Worm (Caenorhabditis elegans) whole organism, L2 larva: Measurements from ENCODE around the gene rsp-7.

Experiments used
- C34F6.9 ChIP-seq: fragments of 150-350 bp; optimal IDR thresholded peaks from 2 replicates; lab custom pipeline; 2014; ENCODE audit warnings: missing biosample characterization, missing genetic modification characterization
- R02D3.7 ChIP-seq: fragments of 150-350 bp; optimal IDR thresholded peaks from 2 replicates; lab custom pipeline; 2014; ENCODE audit warnings: missing biosample characterization, missing genetic modification characterization
- Y55F3AM.14 ChIP-seq: fragments of 200-800 bp; sonication (Bioruptor generic); optimal IDR thresholded peaks from 2 replicates; lab custom pipeline; 2018; ENCODE audit warnings: mild to moderate bottlenecking, missing genetic modification characterization, missing compliant biosample characterization
- ZK546.5 ChIP-seq: sonication (generic microtip); optimal IDR thresholded peaks from 2 replicates; lab custom pipeline; 2017; ENCODE audit warnings: missing biosample characterization, missing genetic modification characterization
- alr-1 ChIP-seq: fragments of 150-350 bp; optimal IDR thresholded peaks from 2 replicates; lab custom pipeline; 2014; ENCODE audit warnings: missing biosample characterization, missing genetic modification characterization
- aly-2 ChIP-seq: fragments of 150-350 bp; optimal IDR thresholded peaks from 2 replicates; lab custom pipeline; 2014; ENCODE audit warnings: missing biosample characterization, missing genetic modification characterization
- ama-1 ChIP-seq: fragments of 150-350 bp; optimal IDR thresholded peaks from 2 replicates; lab custom pipeline; 2018; ENCODE audit warnings: inconsistent platforms
- blmp-1 ChIP-seq: sonication (generic microtip); optimal IDR thresholded peaks from 2 replicates; lab custom pipeline; 2017; ENCODE audit warnings: missing genetic modification characterization, mild to moderate bottlenecking, missing compliant biosample characterization, antibody characterized with exemption, moderate library complexity; ENCODE audit not compliant: insufficient read depth
- ceh-16 ChIP-seq: fragments of 150-350 bp; optimal IDR thresholded peaks from 2 replicates; lab custom pipeline; 2014; ENCODE audit warnings: missing biosample characterization, missing genetic modification characterization
- ceh-82 ChIP-seq: fragments of 150-350 bp; optimal IDR thresholded peaks from 2 replicates; lab custom pipeline; 2014; ENCODE audit warnings: missing biosample characterization, missing genetic modification characterization
- egl-27 ChIP-seq: sonication (generic microtip); optimal IDR thresholded peaks from 3 replicates; lab custom pipeline; 2017; ENCODE audit warnings: missing biosample characterization, missing genetic modification reagents, missing genetic modification characterization
- elt-1 ChIP-seq: fragments of 150-350 bp; optimal IDR thresholded peaks from 2 replicates; lab custom pipeline; 2014; ENCODE audit warnings: missing biosample characterization, missing genetic modification characterization
- elt-3 ChIP-seq: sonication (generic microtip); optimal IDR thresholded peaks from 2 replicates; lab custom pipeline; 2017; ENCODE audit warnings: missing biosample characterization, missing genetic modification characterization
- fos-1 ChIP-seq: fragments of 150-350 bp; optimal IDR thresholded peaks from 2 replicates; lab custom pipeline; 2014; ENCODE audit warnings: missing biosample characterization, missing genetic modification characterization
- lin-11 ChIP-seq: fragments of 150-350 bp; sonication (generic microtip); optimal IDR thresholded peaks from 2 replicates; lab custom pipeline; 2014; ENCODE audit warnings: missing biosample characterization, missing genetic modification characterization, inconsistent platforms, mixed read lengths
- lin-13 ChIP-seq: fragments of 150-350 bp; optimal IDR thresholded peaks from 2 replicates; lab custom pipeline; 2014; ENCODE audit warnings: missing biosample characterization, missing genetic modification reagents, missing genetic modification characterization
- lsy-2 ChIP-seq, 2 experiments: fragments of 150-350 bp in 1 of 2; sonication (generic microtip) in 1 of 2; optimal IDR thresholded peaks; 2 replicates each; lab custom pipeline; 2014 to 2017; ENCODE audit warnings: missing biosample characterization in 2 of 2, missing genetic modification characterization in 2 of 2
- mdl-1 ChIP-seq, 2 experiments: fragments of 150-350 bp in 1 of 2; sonication (generic microtip) in 1 of 2; optimal IDR thresholded peaks; 2 replicates each; lab custom pipeline; 2017; ENCODE audit warnings: missing biosample characterization in 2 of 2, missing genetic modification characterization in 2 of 2
- nhr-10 ChIP-seq: sonication (generic microtip); optimal IDR thresholded peaks from 2 replicates; lab custom pipeline; 2017; ENCODE audit warnings: missing biosample characterization, missing genetic modification characterization
- nhr-129 ChIP-seq: fragments of 150-350 bp; optimal IDR thresholded peaks from 2 replicates; lab custom pipeline; 2014; ENCODE audit warnings: missing biosample characterization, missing genetic modification characterization
- nhr-21 ChIP-seq: fragments of 150-350 bp; optimal IDR thresholded peaks from 2 replicates; lab custom pipeline; 2014; ENCODE audit warnings: missing biosample characterization, missing genetic modification characterization
- nhr-6 ChIP-seq: fragments of 150-350 bp; optimal IDR thresholded peaks from 2 replicates; lab custom pipeline; 2014; ENCODE audit warnings: missing biosample characterization, missing genetic modification characterization
- peb-1 ChIP-seq: fragments of 150-350 bp; optimal IDR thresholded peaks from 2 replicates; lab custom pipeline; 2014; ENCODE audit warnings: missing biosample characterization, missing genetic modification characterization
- sem-4 ChIP-seq: fragments of 150-350 bp; optimal IDR thresholded peaks from 2 replicates; lab custom pipeline; 2014; ENCODE audit warnings: missing biosample characterization, missing genetic modification reagents, missing genetic modification characterization
- skn-1 ChIP-seq: sonication (generic microtip); optimal IDR thresholded peaks from 2 replicates; lab custom pipeline; 2017; ENCODE audit warnings: missing biosample characterization, missing genetic modification characterization
- sma-3 ChIP-seq: sonication (generic microtip); optimal IDR thresholded peaks from 2 replicates; lab custom pipeline; 2016; ENCODE audit warnings: missing genetic modification reagents, missing genetic modification characterization, missing compliant biosample characterization
- unc-62 ChIP-seq: fragments of 150-350 bp; optimal IDR thresholded peaks from 2 replicates; lab custom pipeline; 2014; ENCODE audit warnings: missing biosample characterization, missing genetic modification reagents, missing genetic modification characterization
- zag-1 ChIP-seq: fragments of 150-350 bp; optimal IDR thresholded peaks from 2 replicates; lab custom pipeline; 2014; ENCODE audit warnings: missing biosample characterization, missing genetic modification characterization
- ztf-1 ChIP-seq: fragments of 200-800 bp; sonication (Bioruptor generic); conservative IDR thresholded peaks from 2 replicates; pipeline ENCODE4 v1.3.6; 2022; ENCODE audit warnings: missing genetic modification characterization, missing compliant biosample characterization
- ztf-11 ChIP-seq: sonication (generic microtip); optimal IDR thresholded peaks from 2 replicates; lab custom pipeline; 2017; ENCODE audit warnings: missing biosample characterization, missing genetic modification characterization
- ztf-4 ChIP-seq: fragments of 150-350 bp; optimal IDR thresholded peaks from 2 replicates; lab custom pipeline; 2014; ENCODE audit warnings: missing biosample characterization, missing genetic modification characterization

The rsp-7 gene

DNA sequence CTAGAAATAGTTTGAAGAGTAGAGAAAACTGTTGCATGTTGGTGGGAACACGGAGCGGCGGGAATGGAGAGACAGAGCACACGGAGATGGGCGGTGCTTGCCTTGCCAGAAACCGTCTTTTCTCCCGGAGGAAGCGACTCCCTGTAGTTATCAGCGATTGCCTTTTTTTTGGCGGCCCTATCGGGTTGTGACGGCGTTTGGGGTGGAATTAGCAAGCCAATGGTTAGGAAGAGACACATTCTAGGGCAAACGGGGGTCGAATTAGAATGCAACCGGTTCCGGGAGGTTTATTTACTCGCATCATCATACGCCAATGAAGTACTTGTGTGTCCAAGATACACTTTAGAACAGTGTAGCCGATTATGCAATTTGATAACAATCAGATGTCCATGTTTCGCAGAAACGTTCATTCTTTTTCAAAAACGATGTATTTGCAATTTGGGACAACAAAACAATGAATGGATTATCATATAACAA lies 1.3 kb upstream of the rsp-7 start, which contains the start of gene lact-3 (continued):
- TF ChIP-seq sem-4 (tag; lab: Kevin White, UChicago): no peak
- no peak for TF ChIP-seq elt-3 (tag; lab: Kevin White, UChicago)
- TF ChIP-seq ceh-82: no peak
- no peak for TF ChIP-seq skn-1 (tag; lab: Kevin White, UChicago)
- no peak for TF ChIP-seq aly-2 (tag; lab: Kevin White, UChicago)
- no peak for TF ChIP-seq ztf-4 (tag; lab: Kevin White, UChicago)
- TF ChIP-seq fos-1 (tag; lab: Kevin White, UChicago): peak; percentile 42
- peak; percentile 0 for TF ChIP-seq nhr-129
- no peak for TF ChIP-seq peb-1 (tag; lab: Kevin White, UChicago)

DNA sequence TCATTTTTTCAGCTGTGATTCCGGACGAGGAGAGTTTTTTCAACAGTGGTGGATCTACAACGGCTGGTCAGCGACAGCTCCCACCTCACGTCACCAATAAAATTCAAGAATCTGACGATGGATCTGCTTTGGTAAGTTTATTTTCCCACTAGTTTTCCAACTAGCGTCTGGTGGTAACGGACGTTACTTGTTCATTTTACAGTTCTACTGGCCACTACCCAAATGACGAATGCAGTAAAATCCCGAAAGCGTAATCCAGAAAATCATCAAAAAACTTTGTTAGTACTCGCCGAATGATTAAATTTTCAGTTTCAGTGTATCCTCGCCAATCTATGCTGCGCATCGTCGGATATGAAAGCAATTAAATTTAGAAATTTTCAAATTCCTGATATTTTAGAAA lies 579 bp downstream of the rsp-7 start:
- TF ChIP-seq lsy-2 (tag; optimal IDR thresholded peaks at IDR 0.05; lab: Kevin White, UChicago) (no peak), Y55F3AM.14 (no peak)

DNA sequence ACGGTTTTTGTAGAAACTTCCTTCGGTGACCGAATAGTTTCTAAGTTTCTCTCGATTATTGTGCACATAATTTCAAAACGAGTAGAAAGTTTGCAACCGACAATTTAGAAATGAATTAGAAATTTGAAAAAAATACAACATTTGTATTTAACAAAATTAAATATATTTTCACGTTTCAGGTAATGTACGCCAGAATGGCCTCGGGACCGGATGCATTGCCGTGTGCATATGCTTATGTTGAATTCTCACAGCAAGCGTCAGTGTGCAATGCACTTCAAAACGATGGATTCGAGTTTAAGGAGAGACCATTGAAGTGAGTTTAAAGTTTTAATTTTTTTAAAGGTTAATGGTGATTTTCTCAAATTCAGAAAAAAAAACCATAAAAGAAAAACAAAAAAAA lies 1.9 kb downstream of the rsp-7 start, which contains the start of gene marc-2:
TSS of gene marc-2 (minus strand) at position 101 of the 400 bp plus-strand sequence.
- TF ChIP-seq skn-1 (tag; lab: Kevin White, UChicago) (no peak), ceh-16 (tag; lab: Kevin White, UChicago) (no peak), elt-1 (tag; lab: Kevin White, UChicago) (no peak), ztf-4 (tag; lab: Kevin White, UChicago) (no peak), blmp-1 (tag; lab: Kevin White, UChicago) (no peak), egl-27 (tag; lab: Kevin White, UChicago) (no peak), C34F6.9 (tag; lab: Kevin White, UChicago) (no peak), nhr-6 (tag; lab: Kevin White, UChicago) (no peak), aly-2 (tag; lab: Kevin White, UChicago) (no peak), ztf-1 (no peak), fos-1 (tag; lab: Kevin White, UChicago) (no peak), nhr-10 (tag; lab: Kevin White, UChicago) (no peak), ama-1 (lab: Kevin White, UChicago) (no peak), ZK546.5 (tag; lab: Kevin White, UChicago) (no peak), ztf-11 (tag; lab: Kevin White, UChicago) (no peak), lin-13 (GFP tag; lab: Kevin White, UChicago) (no peak)
- TF ChIP-seq, all 48 proteins: peak for 0

DNA sequence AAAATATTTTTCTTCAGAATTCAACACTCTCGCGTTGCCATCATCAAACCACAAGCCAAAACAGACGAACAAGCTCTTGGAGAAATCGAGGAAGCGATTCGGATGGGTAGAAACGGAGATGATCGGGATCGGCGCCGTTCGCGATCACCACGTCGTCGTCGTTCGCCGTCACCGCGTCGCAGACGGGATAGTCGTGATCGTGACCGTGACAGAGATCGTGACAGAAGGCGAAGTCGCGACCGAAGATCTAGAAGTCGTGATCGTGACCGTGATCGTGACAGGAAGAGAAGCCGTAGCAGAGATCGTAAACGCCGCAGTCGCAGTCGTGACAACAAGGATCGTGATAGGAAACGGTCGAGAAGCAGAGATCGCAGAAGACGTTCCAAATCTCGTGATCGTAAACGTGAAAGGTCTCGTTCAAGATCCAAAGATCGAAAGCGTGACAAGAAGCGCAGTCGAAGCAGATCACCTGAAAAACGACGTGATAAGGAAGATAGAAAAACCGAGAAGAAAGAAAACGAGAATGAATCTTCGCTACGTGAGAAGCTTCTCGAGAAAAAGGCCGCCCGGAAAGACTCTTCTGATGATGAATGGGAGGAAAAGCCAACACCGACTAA lies 2.5 kb downstream of the rsp-7 start:
- TF ChIP-seq ZK546.5 (tag; lab: Kevin White, UChicago) (no peak), nhr-21 (tag; lab: Kevin White, UChicago) (peak; percentile 18)
- TF ChIP-seq, all 48 proteins: peak for 1

DNA sequence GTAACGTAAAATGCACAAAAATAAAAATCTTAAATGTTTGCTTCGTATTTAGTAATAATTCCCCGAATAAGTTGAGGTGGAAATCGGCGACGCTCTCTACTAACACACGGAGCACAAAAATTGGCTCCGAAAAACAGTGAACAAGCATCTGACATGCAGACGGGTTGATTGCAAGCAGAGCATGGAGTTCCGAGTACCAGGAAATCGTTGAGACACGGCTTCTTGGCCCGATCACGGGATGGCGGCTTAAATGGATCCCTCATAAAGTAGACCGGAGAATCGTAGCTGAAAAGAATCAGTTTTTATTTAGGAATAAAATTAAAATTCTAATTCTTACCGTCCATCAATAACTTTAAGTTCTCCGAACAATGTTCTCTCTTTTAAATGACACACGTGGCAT lies 3.3 kb downstream of the rsp-7 start:
- TF ChIP-seq nhr-129 (no peak), lsy-2 (tag; optimal IDR thresholded peaks at IDR 0.05; lab: Kevin White, UChicago) (no peak), C34F6.9 (tag; lab: Kevin White, UChicago) (no peak), alr-1 (tag; lab: Kevin White, UChicago) (no peak), sma-3 (no peak), lin-13 (GFP tag; lab: Kevin White, UChicago) (no peak), peb-1 (tag; lab: Kevin White, UChicago) (no peak)

DNA sequence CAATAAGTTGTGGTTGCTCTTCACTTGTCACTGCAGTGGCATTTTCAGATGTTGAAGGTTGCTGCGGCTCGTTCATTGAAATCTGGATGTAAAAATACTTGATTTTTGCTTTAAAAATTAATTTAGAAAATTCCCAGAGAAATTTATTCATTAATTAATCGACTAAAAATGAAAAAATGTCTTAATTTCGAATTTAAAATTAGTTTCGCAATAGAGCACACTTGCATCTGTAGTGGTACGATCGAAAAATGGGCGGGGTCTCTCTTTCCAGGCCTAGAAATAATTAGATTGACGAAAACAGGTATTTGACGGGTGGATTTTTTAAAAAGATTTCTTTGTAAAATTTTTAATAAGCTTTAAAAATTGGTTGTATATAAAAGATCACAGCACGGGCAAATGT lies 3.7 kb downstream of the rsp-7 start, which contains the start of gene D2089.8:
TSS of gene D2089.8 (minus strand) at position 84 of the 400 bp plus-strand sequence.
- TF ChIP-seq zag-1 (tag; lab: Kevin White, UChicago) (no peak), C34F6.9 (tag; lab: Kevin White, UChicago) (peak; percentile 32), lsy-2 (tag; optimal IDR thresholded peaks at IDR 0.05; lab: Kevin White, UChicago) (peak in 1 of 2 experiments; percentile 35)

DNA sequence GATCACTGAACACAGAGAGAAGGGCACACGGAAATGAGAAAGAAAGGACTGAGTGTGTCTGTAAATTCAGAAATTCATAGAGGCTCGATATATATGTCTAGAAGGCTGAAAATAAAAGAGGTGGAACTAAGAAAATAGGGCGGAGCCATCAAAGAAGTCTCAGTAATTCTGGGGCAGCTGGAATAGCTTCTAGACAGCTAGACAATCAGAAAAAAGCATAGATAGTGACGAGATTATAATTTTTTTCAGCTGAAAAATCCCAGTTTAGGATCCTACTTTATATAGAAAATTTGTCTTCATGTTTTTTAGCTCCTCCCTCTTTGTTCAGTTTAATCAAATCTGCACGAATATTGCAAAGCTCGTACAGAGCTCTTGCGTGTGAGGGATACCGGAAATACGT lies 6.0 kb downstream of the rsp-7 start, which contains the start of gene D2089.3:
TSS of gene D2089.3 (minus strand) at position 101 of the 400 bp plus-strand sequence.
- TF ChIP-seq mdl-1 (tag; optimal IDR thresholded peaks at IDR 0.05; lab: Kevin White, UChicago) (no peak), fos-1 (tag; lab: Kevin White, UChicago) (no peak), ceh-82 (no peak), sma-3 (no peak), blmp-1 (tag; lab: Kevin White, UChicago) (no peak), unc-62 (no peak), lin-11 (tag; lab: Kevin White, UChicago) (no peak), lin-13 (GFP tag; lab: Kevin White, UChicago) (no peak), R02D3.7 (no peak)
